Worm (Caenorhabditis elegans): ENCODE data around the gene srlf-18.

srlf-18 gene

ce11 chrIV:11118837-11119491, 17.7 kb upstream of the srlf-18 start, which contains the start of the genes imp-2 and enpl-1 (continued):
- TF ChIP-seq ceh-8 (GFP tag; optimal IDR thresholded peaks at IDR 0.05) = peak; percentile 57
- TF ChIP-seq ceh-90 (tag; optimal IDR thresholded peaks at IDR 0.05) = no peak
- peak; percentile 94 for TF ChIP-seq isw-1 (GFP tag; IDR thresholded peaks at IDR 0.05)
- TF ChIP-seq Y116A8C.19 (tag; optimal IDR thresholded peaks at IDR 0.05; ENCODE audit: borderline replicate concordance) = no peak
- TF ChIP-seq snpc-4 (tag; optimal IDR thresholded peaks at IDR 0.05) = peak; percentile 60
- peak; percentile 94 for TF ChIP-seq tbx-2 (tag; optimal IDR thresholded peaks at IDR 0.05)
- TF ChIP-seq nhr-20 (tag; optimal IDR thresholded peaks at IDR 0.05) = peak; percentile 94
- peak; percentile 37 for TF ChIP-seq blmp-1 (tag; optimal IDR thresholded peaks at IDR 0.05)
- TF ChIP-seq unc-98 (GFP tag; IDR thresholded peaks at IDR 0.05) = peak; percentile 49; the same call in 1 of the 2 replicates
- peak; percentile 72 for TF ChIP-seq elt-2 (tag; optimal IDR thresholded peaks at IDR 0.05)
- peak; percentile 76 for TF ChIP-seq sup-37 (GFP tag; optimal IDR thresholded peaks at IDR 0.05)
- TF ChIP-seq ets-5 (GFP tag; IDR thresholded peaks at IDR 0.05) = no peak
- TF ChIP-seq lin-14 (GFP tag; optimal IDR thresholded peaks at IDR 0.05) = peak; percentile 99
- peak; percentile 86 for TF ChIP-seq jun-1 (tag; optimal IDR thresholded peaks at IDR 0.05)
- peak; percentile 93 for TF ChIP-seq nhr-19 (GFP tag; conservative IDR thresholded peaks at IDR 0.05)
- TF ChIP-seq nhr-71 (tag; optimal IDR thresholded peaks at IDR 0.05) = peak; percentile 97
- peak; percentile 40 for TF ChIP-seq zag-1 (tag; optimal IDR thresholded peaks at IDR 0.05)
- peak; percentile 59 for TF ChIP-seq C04F5.9 (tag; optimal IDR thresholded peaks at IDR 0.05)
- no peak for TF ChIP-seq nhr-28 (tag; optimal IDR thresholded peaks at IDR 0.05)
- TF ChIP-seq nhr-47 (tag; optimal IDR thresholded peaks at IDR 0.05) = peak; percentile 94
- TF ChIP-seq ceh-82 (tag; optimal IDR thresholded peaks at IDR 0.05) = peak; percentile 77 to 91 (median 88)
- TF ChIP-seq unc-62 (GFP tag; optimal IDR thresholded peaks at IDR 0.05) = no peak
- peak; percentile 75 for TF ChIP-seq fkh-10 (GFP tag; optimal IDR thresholded peaks at IDR 0.05)
- TF ChIP-seq ceh-88 (GFP tag; IDR thresholded peaks at IDR 0.05) = no peak
- peak; percentile 85 to 98 for TF ChIP-seq mdl-1 (tag; optimal IDR thresholded peaks at IDR 0.05)
- TF ChIP-seq sox-4 (tag; optimal IDR thresholded peaks at IDR 0.05) = peak; percentile 41
- TF ChIP-seq lin-13 (GFP tag; optimal IDR thresholded peaks at IDR 0.05) = peak; percentile 92
- TF ChIP-seq rnt-1 (tag; optimal IDR thresholded peaks at IDR 0.05) = peak; percentile 91
- no peak for TF ChIP-seq pag-3 (tag; optimal IDR thresholded peaks at IDR 0.05; ENCODE audit: borderline replicate concordance, insufficient read depth)
- peak; percentile 60 to 79 (median 78) for TF ChIP-seq dpl-1 (GFP tag; optimal IDR thresholded peaks at IDR 0.05)
- TF ChIP-seq irx-1 (tag; optimal IDR thresholded peaks at IDR 0.05) = peak; percentile 81
- TF ChIP-seq tlp-1 (tag; optimal IDR thresholded peaks at IDR 0.05) = no peak

- TF ChIP-seq efl-1 (optimal IDR thresholded peaks at IDR 0.05) = no peak
- peak in 1 of 2 experiments; percentile 27 for TF ChIP-seq efl-1 (GFP tag; optimal IDR thresholded peaks at IDR 0.05 in 1 of 2)
- TF ChIP-seq lin-35 (GFP tag; optimal IDR thresholded peaks at IDR 0.05) = no peak
Measured at ce11 chrIV:11112641-11113040, 11.4 kb upstream of the srlf-18 start, which contains the start of gene clc-9. Gene clc-9 (plus strand): TSS chrIV:11112941.

- TF ChIP-seq rnt-1 (tag; optimal IDR thresholded peaks at IDR 0.05) (peak; percentile 62), mef-2 (tag; optimal IDR thresholded peaks at IDR 0.05) (no peak), ceh-82 (tag; optimal IDR thresholded peaks at IDR 0.05) (no peak), lin-14 (GFP tag; optimal IDR thresholded peaks at IDR 0.05) (peak; percentile 46), nhr-20 (tag; optimal IDR thresholded peaks at IDR 0.05) (no peak), lsy-2 (tag; optimal IDR thresholded peaks at IDR 0.05) (peak in 1 of 2 experiments; percentile 42), mdl-1 (tag; optimal IDR thresholded peaks at IDR 0.05) (no peak), lir-3 (tag; optimal IDR thresholded peaks at IDR 0.05; ENCODE audit: poor library complexity) (no peak), nhr-71 (tag; optimal IDR thresholded peaks at IDR 0.05) (peak; percentile 47), snu-23 (GFP tag; optimal IDR thresholded peaks at IDR 0.05) (peak; percentile 17), unc-130 (tag; optimal IDR thresholded peaks at IDR 0.05) (peak; percentile 55), xbp-1 (tag; optimal IDR thresholded peaks at IDR 0.05) (peak; percentile 51), nhr-237 (tag; optimal IDR thresholded peaks at IDR 0.05) (no peak), ces-1 (GFP tag; optimal IDR thresholded peaks at IDR 0.05) (no peak)
Measured at ce11 chrIV:11111898-11112297, 10.6 kb upstream of the srlf-18 start.

All from whole organism, L1 larva.